Worm (Caenorhabditis elegans) whole organism, young adult: Measurements from ENCODE around the gene cdh-9.

Experiments
- B0035.1 ChIP-seq: sonication (generic microtip); optimal IDR thresholded peaks from 2 replicates; lab custom pipeline; 2016; ENCODE audit warnings: missing genetic modification characterization, mild to moderate bottlenecking, missing compliant biosample characterization, missing genotype, missing genetic modification reagents
- B0261.1 ChIP-seq: sonication (generic microtip); optimal IDR thresholded peaks from 2 replicates; lab custom pipeline; 2016; ENCODE audit warnings: mild to moderate bottlenecking, missing genetic modification characterization, moderate library complexity, missing compliant biosample characterization
- D2030.7 ChIP-seq: fragments of 200-800 bp; sonication (Bioruptor generic); IDR thresholded peaks from 2 replicates; pipeline ENCODE4 v1.3.6; 2022; ENCODE audit warnings: missing genetic modification reagents, missing genetic modification characterization, missing compliant biosample characterization
- F22D6.2 ChIP-seq: sonication (generic microtip); optimal IDR thresholded peaks from 2 replicates; lab custom pipeline; 2016; ENCODE audit warnings: mild to moderate bottlenecking, missing genetic modification characterization, missing compliant biosample characterization
- F52B5.7 ChIP-seq: sonication (generic microtip); optimal IDR thresholded peaks from 2 replicates; lab custom pipeline; 2016; ENCODE audit warnings: mild to moderate bottlenecking, missing genetic modification characterization, missing compliant biosample characterization
- K11D2.4 ChIP-seq: fragments of 200-800 bp; sonication (Bioruptor generic); IDR thresholded peaks from 2 replicates; pipeline ENCODE4 v1.3.6; 2022; ENCODE audit warnings: missing genetic modification reagents, missing genetic modification characterization, missing compliant biosample characterization
- Y53F4B.3 ChIP-seq: fragments of 200-800 bp; sonication (Bioruptor generic); IDR thresholded peaks from 2 replicates; pipeline ENCODE4 v1.3.6; 2022; ENCODE audit warnings: missing genetic modification reagents, missing genetic modification characterization, missing compliant biosample characterization
- Y56A3A.18 ChIP-seq: fragments of 200-800 bp; sonication (Bioruptor generic); IDR thresholded peaks from 2 replicates; pipeline ENCODE4 v1.3.6; 2022; ENCODE audit warnings: missing genetic modification reagents, missing genetic modification characterization, missing compliant biosample characterization
- Y67H2A.10 ChIP-seq: fragments of 200-800 bp; sonication (Bioruptor generic); conservative IDR thresholded peaks from 2 replicates; pipeline ENCODE4 v1.3.6; 2022; ENCODE audit warnings: missing genetic modification reagents, missing genetic modification characterization, missing compliant biosample characterization
- ZK185.1 ChIP-seq: sonication (generic microtip); optimal IDR thresholded peaks from 2 replicates; lab custom pipeline; 2016; ENCODE audit warnings: mild to moderate bottlenecking, missing genetic modification characterization, missing compliant biosample characterization; ENCODE audit not compliant: poor library complexity, severe bottlenecking
- akir-1 ChIP-seq: fragments of 200-800 bp; sonication (Bioruptor generic); optimal IDR thresholded peaks from 2 replicates; lab custom pipeline; 2018; ENCODE audit warnings: mild to moderate bottlenecking, missing genetic modification characterization, moderate library complexity, missing compliant biosample characterization
- aptf-3 ChIP-seq: fragments of 200-800 bp; sonication (Bioruptor generic); IDR thresholded peaks from 2 replicates; pipeline ENCODE4 v1.3.6; 2022; ENCODE audit warnings: missing genetic modification characterization, missing compliant biosample characterization
- attf-5 ChIP-seq: fragments of 200-800 bp; sonication (Bioruptor generic); optimal IDR thresholded peaks from 2 replicates; lab custom pipeline; 2018; ENCODE audit warnings: mild to moderate bottlenecking, missing genetic modification characterization, missing compliant biosample characterization
- attf-6 ChIP-seq: fragments of 200-800 bp; sonication (Bioruptor generic); IDR thresholded peaks from 2 replicates; pipeline ENCODE4 v1.3.6; 2022; ENCODE audit warnings: missing genetic modification reagents, missing genetic modification characterization, missing compliant biosample characterization
- bed-1 ChIP-seq: fragments of 200-800 bp; sonication (Bioruptor generic); IDR thresholded peaks from 2 replicates; pipeline ENCODE4 v1.3.6; 2022; ENCODE audit warnings: missing genetic modification reagents, missing genetic modification characterization, missing compliant biosample characterization
- cebp-1 ChIP-seq, 2 experiments: fragments of 200-800 bp in 1 of 2; sonication (Bioruptor generic) in 1 of 2; sonication (generic microtip) in 1 of 2; IDR thresholded peaks in 1 of 2; optimal IDR thresholded peaks in 1 of 2; 2 replicates each; pipeline versions ENCODE4 v1.3.6 to Lab custom; 2017 to 2022; ENCODE audit warnings: missing compliant biosample characterization in 2 of 2, missing genetic modification characterization in 2 of 2, mild to moderate bottlenecking in 1 of 2, missing genetic modification reagents in 1 of 2, moderate library complexity in 1 of 2
- die-1 ChIP-seq: sonication (generic microtip); optimal IDR thresholded peaks from 2 replicates; lab custom pipeline; 2016; ENCODE audit warnings: missing genotype, mild to moderate bottlenecking, missing genetic modification characterization, missing compliant biosample characterization
- ets-4 ChIP-seq: fragments of 200-800 bp; sonication (Bioruptor generic); optimal IDR thresholded peaks from 2 replicates; lab custom pipeline; 2018; ENCODE audit warnings: mild to moderate bottlenecking, missing genetic modification characterization, missing compliant biosample characterization
- fkh-3 ChIP-seq: sonication (generic microtip); optimal IDR thresholded peaks from 2 replicates; lab custom pipeline; 2016; ENCODE audit warnings: mild to moderate bottlenecking, missing genetic modification characterization, missing compliant biosample characterization
- gei-17 ChIP-seq: fragments of 200-800 bp; sonication (Bioruptor generic); optimal IDR thresholded peaks from 2 replicates; lab custom pipeline; 2018; ENCODE audit warnings: mild to moderate bottlenecking, missing genetic modification characterization, missing compliant biosample characterization
- him-1 ChIP-seq: sonication (generic microtip); optimal IDR thresholded peaks from 2 replicates; lab custom pipeline; 2016; ENCODE audit warnings: missing genotype, missing genetic modification reagents, missing genetic modification characterization, missing compliant biosample characterization
- hmg-1.2 ChIP-seq: fragments of 200-800 bp; sonication (Bioruptor generic); IDR thresholded peaks from 2 replicates; pipeline ENCODE4 v1.3.6; 2022; ENCODE audit warnings: missing genetic modification reagents, missing genetic modification characterization, missing compliant biosample characterization
- lin-40 ChIP-seq: sonication (generic microtip); optimal IDR thresholded peaks from 2 replicates; lab custom pipeline; 2016; ENCODE audit warnings: missing genetic modification characterization, mild to moderate bottlenecking, missing compliant biosample characterization, missing genotype, missing genetic modification reagents
- lin-54 ChIP-seq: fragments of 200-800 bp; sonication (Bioruptor generic); optimal IDR thresholded peaks from 2 replicates; lab custom pipeline; 2018; ENCODE audit warnings: mild to moderate bottlenecking, missing genetic modification characterization, missing compliant biosample characterization
- lsl-1 ChIP-seq: fragments of 200-800 bp; sonication (Bioruptor generic); optimal IDR thresholded peaks from 2 replicates; lab custom pipeline; 2018; ENCODE audit warnings: mild to moderate bottlenecking, missing genetic modification characterization, moderate library complexity, missing compliant biosample characterization
- mcd-1 ChIP-seq: fragments of 200-800 bp; sonication (Bioruptor generic); IDR thresholded peaks from 2 replicates; pipeline ENCODE4 v1.3.6; 2022; ENCODE audit warnings: missing genetic modification reagents, missing genetic modification characterization, missing compliant biosample characterization
- mes-4 ChIP-seq: sonication (generic microtip); optimal IDR thresholded peaks from 2 replicates; lab custom pipeline; 2016; ENCODE audit warnings: missing genotype, missing genetic modification characterization, missing compliant biosample characterization
- nhr-179 ChIP-seq: sonication (generic microtip); optimal IDR thresholded peaks from 2 replicates; lab custom pipeline; 2016; ENCODE audit warnings: mild to moderate bottlenecking, missing genetic modification characterization, missing compliant biosample characterization
- nhr-27 ChIP-seq: fragments of 200-800 bp; sonication (Bioruptor generic); optimal IDR thresholded peaks from 2 replicates; lab custom pipeline; 2018; ENCODE audit warnings: mild to moderate bottlenecking, missing genetic modification characterization, moderate library complexity, missing compliant biosample characterization
- pbrm-1 ChIP-seq: fragments of 200-800 bp; sonication (Bioruptor generic); IDR thresholded peaks from 2 replicates; pipeline ENCODE4 v1.3.6; 2022; ENCODE audit warnings: missing genetic modification reagents, missing genetic modification characterization, missing compliant biosample characterization
- pha-4 ChIP-seq: fragments of 150-350 bp; sonication (generic microtip); optimal IDR thresholded peaks from 2 replicates; lab custom pipeline; 2014; ENCODE audit warnings: missing biosample characterization, missing genetic modification reagents, missing genetic modification characterization
- repo-1 ChIP-seq: sonication (generic microtip); optimal IDR thresholded peaks from 2 replicates; lab custom pipeline; 2017; ENCODE audit warnings: mild to moderate bottlenecking, missing genetic modification characterization, missing compliant biosample characterization
- sdz-38 ChIP-seq: sonication (generic microtip); optimal IDR thresholded peaks from 2 replicates; lab custom pipeline; 2016; ENCODE audit warnings: missing genotype, missing genetic modification characterization, missing compliant biosample characterization
- sea-2 ChIP-seq: fragments of 200-800 bp; sonication (Bioruptor generic); IDR thresholded peaks from 2 replicates; pipeline ENCODE4 v1.3.6; 2022; ENCODE audit warnings: missing genetic modification characterization, missing compliant biosample characterization
- snpc-1.1 ChIP-seq: sonication (generic microtip); optimal IDR thresholded peaks from 2 replicates; lab custom pipeline; 2017; ENCODE audit warnings: missing genetic modification characterization, mild to moderate bottlenecking, missing compliant biosample characterization, antibody characterized with exemption, moderate library complexity, missing genotype, missing genetic modification reagents; ENCODE audit not compliant: insufficient read depth
- snpc-1.3 ChIP-seq: sonication (generic microtip); optimal IDR thresholded peaks from 2 replicates; lab custom pipeline; 2017; ENCODE audit warnings: missing genetic modification characterization, mild to moderate bottlenecking, missing compliant biosample characterization, antibody characterized with exemption, moderate library complexity, missing genotype, missing genetic modification reagents; ENCODE audit not compliant: insufficient read depth
- snpc-3.4 ChIP-seq: sonication (generic microtip); optimal IDR thresholded peaks from 2 replicates; lab custom pipeline; 2017; ENCODE audit warnings: missing genetic modification characterization, mild to moderate bottlenecking, missing compliant biosample characterization, antibody characterized with exemption, moderate library complexity, missing genotype, missing genetic modification reagents
- snpc-4 ChIP-seq, 5 experiments: fragments of 150-350 bp in 1 of 5; sonication (generic microtip) in 4 of 5; optimal IDR thresholded peaks; 2 replicates each; lab custom pipeline; 2014 to 2018; ENCODE audit warnings: missing genetic modification characterization in 5 of 5, missing biosample characterization in 3 of 5, antibody characterized with exemption in 2 of 5, mild to moderate bottlenecking in 2 of 5, missing compliant biosample characterization in 2 of 5, missing genotype in 2 of 5, moderate library complexity in 2 of 5, missing genetic modification reagents in 1 of 5
- tbp1 ChIP-seq: fragments of 200-800 bp; sonication (Bioruptor generic); optimal IDR thresholded peaks from 2 replicates; lab custom pipeline; 2018; ENCODE audit warnings: mild to moderate bottlenecking, missing genetic modification characterization, missing compliant biosample characterization
- unc-130 ChIP-seq: sonication (generic microtip); optimal IDR thresholded peaks from 2 replicates; lab custom pipeline; 2016; ENCODE audit warnings: missing genetic modification reagents, missing genetic modification characterization, missing compliant biosample characterization
- unc-62 ChIP-seq: fragments of 150-350 bp; optimal IDR thresholded peaks from 2 replicates; lab custom pipeline; 2014; ENCODE audit warnings: missing biosample characterization, missing genetic modification reagents, missing genetic modification characterization
- xnd-1 ChIP-seq: sonication (generic microtip); optimal IDR thresholded peaks from 2 replicates; lab custom pipeline; 2016; ENCODE audit warnings: missing genotype, missing genetic modification reagents, missing genetic modification characterization, missing compliant biosample characterization

Gene cdh-9

DNA sequence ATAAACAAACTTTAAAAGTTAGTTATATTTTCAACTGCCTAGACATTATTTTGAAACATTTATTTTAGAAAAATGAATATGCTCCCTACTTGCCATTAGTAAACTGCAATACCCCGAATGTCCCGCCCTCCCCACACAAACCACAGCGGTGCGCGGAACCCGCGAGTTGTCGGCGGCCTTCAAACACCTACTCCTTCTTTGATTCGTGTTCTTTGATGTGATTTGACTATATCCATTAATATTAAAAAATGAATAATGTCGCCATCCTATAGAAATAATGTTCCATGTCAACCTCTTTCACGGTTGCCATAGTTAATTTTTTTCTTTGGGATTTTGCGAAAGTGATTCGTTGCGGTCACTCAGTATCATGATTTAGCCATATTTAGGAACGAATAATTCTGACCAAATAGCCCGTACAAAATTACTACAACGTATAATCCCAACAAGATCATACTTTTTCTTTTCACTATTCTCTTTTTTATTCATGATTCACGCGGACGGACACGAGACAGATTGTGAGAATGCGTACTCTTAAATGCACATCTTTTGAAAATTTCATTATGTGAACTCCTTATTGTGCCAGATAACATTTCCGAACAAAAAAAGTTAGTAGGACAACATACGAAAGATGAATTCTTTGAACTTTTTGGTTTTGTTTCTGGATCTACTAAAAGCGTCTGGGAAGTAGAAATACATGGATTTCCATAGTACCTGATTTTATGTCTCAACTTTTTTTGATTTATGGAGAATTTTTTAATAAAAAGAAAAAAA, 30.3 kb upstream of the cdh-9 start (continued):
- TF ChIP-seq mcd-1 (GFP tag; lab: Robert Waterston, UW), result no peak
- no peak for TF ChIP-seq unc-130 (GFP tag; lab: Kevin White, UChicago)
- TF ChIP-seq attf-6 (GFP tag; lab: Robert Waterston, UW), result peak; percentile 82
- TF ChIP-seq him-1, result peak; percentile 81
- TF ChIP-seq lin-54 (GFP tag; lab: Kevin White, UChicago), result no peak
- no peak for TF ChIP-seq Y56A3A.18 (GFP tag; lab: Robert Waterston, UW)
- TF ChIP-seq akir-1 (GFP tag; lab: Kevin White, UChicago), result no peak
- TF ChIP-seq nhr-27, result no peak
- TF ChIP-seq attf-5 (GFP tag; lab: Kevin White, UChicago), result no peak
- TF ChIP-seq pha-4 (tag; lab: Kevin White, UChicago), result no peak
- no peak for TF ChIP-seq die-1 (tag; lab: Kevin White, UChicago)
- no peak for TF ChIP-seq gei-17 (GFP tag; lab: Kevin White, UChicago)
- TF ChIP-seq ZK185.1 (tag; lab: Kevin White, UChicago), result no peak
- TF ChIP-seq nhr-179 (tag; lab: Kevin White, UChicago), result no peak
- TF ChIP-seq pbrm-1, result peak; percentile 48; the same call in 1 of the 2 replicates
- TF ChIP-seq bed-1 (GFP tag; lab: Robert Waterston, UW), result no peak
- TF ChIP-seq cebp-1 (GFP tag; IDR thresholded peaks at IDR 0.05; lab: Robert Waterston, UW), result no peak
- no peak for TF ChIP-seq cebp-1 (tag; optimal IDR thresholded peaks at IDR 0.05; lab: Kevin White, UChicago)
- no peak for TF ChIP-seq sea-2 (GFP tag; lab: Robert Waterston, UW)
- no peak for TF ChIP-seq B0035.1 (tag; lab: Kevin White, UChicago)
- TF ChIP-seq lsl-1 (GFP tag; lab: Kevin White, UChicago), result no peak
- no peak for TF ChIP-seq F52B5.7 (tag; lab: Kevin White, UChicago)
- TF ChIP-seq K11D2.4, result no peak
- peak; percentile 75 for TF ChIP-seq D2030.7 (GFP tag; lab: Robert Waterston, UW)
- TF ChIP-seq tbp1, result peak; percentile 50
- TF ChIP-seq sdz-38 (tag; lab: Kevin White, UChicago), result no peak
- no peak for TF ChIP-seq Y53F4B.3
- no peak for TF ChIP-seq aptf-3
- TF ChIP-seq lin-40, result no peak

DNA sequence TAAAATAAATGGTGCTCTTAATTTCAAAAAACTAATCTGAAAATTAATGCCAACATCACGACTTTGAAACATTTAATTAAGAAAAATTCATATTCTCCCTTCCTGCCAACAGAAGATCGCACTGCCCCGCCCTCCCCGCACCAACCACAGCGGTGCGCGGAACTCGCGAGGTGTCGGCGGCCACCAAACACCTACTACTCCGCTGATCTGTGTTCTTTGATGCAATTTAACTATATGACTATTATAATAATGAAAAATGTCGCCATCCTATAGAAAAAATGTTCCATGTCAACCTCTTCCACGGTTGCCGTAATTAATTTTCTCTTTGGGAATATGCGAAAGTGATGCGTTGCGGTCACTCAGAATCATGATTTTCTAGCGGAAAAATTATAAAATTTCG, 29.2 kb upstream of the cdh-9 start:
- TF ChIP-seq xnd-1 (tag; lab: Kevin White, UChicago) (no peak), hmg-1.2 (peak; percentile 62), fkh-3 (no peak), nhr-179 (tag; lab: Kevin White, UChicago) (no peak), snpc-1.1 (tag; lab: Kevin White, UChicago) (peak; percentile 94), repo-1 (tag; lab: Kevin White, UChicago) (no peak), snpc-3.4 (peak; percentile 92), B0261.1 (tag; lab: Kevin White, UChicago) (no peak), bed-1 (GFP tag; lab: Robert Waterston, UW) (no peak), snpc-4 (GFP tag; optimal IDR thresholded peaks at IDR 0.05; lab: Kevin White, UChicago) (peak; percentile 94), snpc-4 (tag; optimal IDR thresholded peaks at IDR 0.05; lab: Kevin White, UChicago) (peak; percentile 63 to 96 (median 90)), tbp1 (peak; percentile 43), unc-62 (GFP tag; lab: Kevin White, UChicago) (no peak), mes-4 (tag; lab: Kevin White, UChicago) (no peak), snpc-1.3 (tag; lab: Kevin White, UChicago) (peak; percentile 78), F22D6.2 (tag; lab: Kevin White, UChicago) (no peak), Y67H2A.10 (GFP tag; lab: Robert Waterston, UW) (no peak), ets-4 (no peak), attf-6 (GFP tag; lab: Robert Waterston, UW) (peak; percentile 59; the same call in 1 of the 2 replicates)
